Fruit fly (Drosophila melanogaster): ENCODE measurements around the gene CG12075.

Gene CG12075

dm6 chrX:8861267-8861666 lies 23.1 kb downstream of the CG12075 start (continued):
- TF ChIP-seq CG4318 (GFP tag; optimal IDR thresholded peaks at IDR 0.05) (peak; percentile 87), fd85E (GFP tag; optimal IDR thresholded peaks at IDR 0.05) (peak; percentile 45), spab (GFP tag; optimal IDR thresholded peaks at IDR 0.05) (peak; percentile 65), CG15336 (GFP tag; IDR thresholded peaks at IDR 0.05) (peak; percentile 93), fd59A (GFP tag; optimal IDR thresholded peaks at IDR 0.05) (peak; percentile 60), CG16779 (tag; optimal IDR thresholded peaks at IDR 0.05) (peak; percentile 71), CG6808 (GFP tag; optimal IDR thresholded peaks at IDR 0.05) (peak; percentile 78), CG10631 (GFP tag; optimal IDR thresholded peaks at IDR 0.05) (peak; percentile 85)

DNA sequence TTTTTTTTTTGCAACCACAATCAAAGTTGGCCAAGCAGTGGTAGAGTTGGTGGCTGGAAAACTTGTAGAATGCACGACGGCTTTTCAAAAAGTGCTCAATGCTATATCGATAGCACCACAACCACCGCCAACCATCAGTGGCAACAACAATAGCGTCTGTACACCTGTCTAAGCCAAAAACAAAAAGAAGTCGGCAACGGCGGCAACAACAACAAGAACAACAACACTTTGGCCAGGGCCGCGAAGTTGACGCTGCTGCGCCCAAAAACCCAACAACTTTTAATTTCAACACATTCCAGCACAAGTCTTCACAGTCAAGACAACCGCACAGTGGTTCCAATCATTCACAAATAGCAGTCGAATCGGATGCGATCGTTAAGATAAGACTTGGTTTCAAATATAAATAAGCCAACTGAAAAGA lies 25.0 kb downstream of the CG12075 start:
- TF ChIP-seq CG16779 (tag; optimal IDR thresholded peaks at IDR 0.05) = no peak
- TF ChIP-seq dsx (GFP tag; optimal IDR thresholded peaks at IDR 0.05; ENCODE audit: poor library complexity, severe bottlenecking) = no peak
- TF ChIP-seq Sox14 (GFP tag; optimal IDR thresholded peaks at IDR 0.05) = no peak
- TF ChIP-seq lz (GFP tag; optimal IDR thresholded peaks at IDR 0.05) = no peak
- TF ChIP-seq Smox (GFP tag; optimal IDR thresholded peaks at IDR 0.05) = no peak
- no peak for TF ChIP-seq Hr39 (GFP tag; optimal IDR thresholded peaks at IDR 0.05)
- TF ChIP-seq Gug (GFP tag; IDR thresholded peaks at IDR 0.05) = no peak
- no peak for TF ChIP-seq acj6 (GFP tag; optimal IDR thresholded peaks at IDR 0.05)
- TF ChIP-seq CG11762 (GFP tag; optimal IDR thresholded peaks at IDR 0.05; ENCODE audit: insufficient read depth) = no peak
- no peak for TF ChIP-seq CG8119 (GFP tag; IDR thresholded peaks at IDR 0.05)
- no peak for TF ChIP-seq esn (GFP tag; optimal IDR thresholded peaks at IDR 0.05)
- TF ChIP-seq cyc (GFP tag; optimal IDR thresholded peaks at IDR 0.05) = no peak
- TF ChIP-seq Met (GFP tag; optimal IDR thresholded peaks at IDR 0.05) = no peak
- TF ChIP-seq CG31627 (GFP tag; optimal IDR thresholded peaks at IDR 0.05) = no peak
- TF ChIP-seq Hr4 (GFP tag; optimal IDR thresholded peaks at IDR 0.05) = no peak

- peak; percentile 40 for TF ChIP-seq fkh (GFP tag; optimal IDR thresholded peaks at IDR 0.05)
- TF ChIP-seq spab (GFP tag; optimal IDR thresholded peaks at IDR 0.05) = peak; percentile 80
- TF ChIP-seq net (GFP tag; optimal IDR thresholded peaks at IDR 0.05) = peak; percentile 73
- peak; percentile 71 for TF ChIP-seq CG1621 (tag; optimal IDR thresholded peaks at IDR 0.05)
- peak; percentile 77 for TF ChIP-seq CG6792 (GFP tag; optimal IDR thresholded peaks at IDR 0.05)
- TF ChIP-seq Hr38 (GFP tag; optimal IDR thresholded peaks at IDR 0.05) = no peak
- peak; percentile 89 for TF ChIP-seq dsx (GFP tag; optimal IDR thresholded peaks at IDR 0.05; ENCODE audit: poor library complexity, severe bottlenecking)
- TF ChIP-seq svp (GFP tag) = peak; percentile 82
- peak; percentile 79 for TF ChIP-seq Sox102F (GFP tag; optimal IDR thresholded peaks at IDR 0.05)
- peak; percentile 66 for TF ChIP-seq Ets21C (GFP tag; optimal IDR thresholded peaks at IDR 0.05)
- TF ChIP-seq topi (GFP tag; optimal IDR thresholded peaks at IDR 0.05) = peak; percentile 77
- TF ChIP-seq fd85E (GFP tag; optimal IDR thresholded peaks at IDR 0.05) = no peak
- TF ChIP-seq Sox14 (GFP tag; optimal IDR thresholded peaks at IDR 0.05) = peak; percentile 57
- peak; percentile 92 for TF ChIP-seq CG6163 (GFP tag; IDR thresholded peaks at IDR 0.05)
- peak; percentile 82 for TF ChIP-seq CG6276 (GFP tag; optimal IDR thresholded peaks at IDR 0.05)
- peak; percentile 86 for TF ChIP-seq achi (GFP tag; optimal IDR thresholded peaks at IDR 0.05)
- TF ChIP-seq acj6 (GFP tag; optimal IDR thresholded peaks at IDR 0.05) = peak; percentile 70
- TF ChIP-seq Blimp-1 (GFP tag; optimal IDR thresholded peaks at IDR 0.05) = peak; percentile 64
- peak; percentile 70 for TF ChIP-seq Smox (GFP tag; optimal IDR thresholded peaks at IDR 0.05)
- peak; percentile 88 for TF ChIP-seq CG32006 (GFP tag; optimal IDR thresholded peaks at IDR 0.05)
- peak; percentile 84 for TF ChIP-seq Lpt (GFP tag; optimal IDR thresholded peaks at IDR 0.05)
- peak; percentile 83 for TF ChIP-seq CG6854 (GFP tag; optimal IDR thresholded peaks at IDR 0.05)
- TF ChIP-seq CG8119 (GFP tag; IDR thresholded peaks at IDR 0.05) = peak; percentile 89
- peak; percentile 84 for TF ChIP-seq CG15336 (GFP tag; IDR thresholded peaks at IDR 0.05)
- peak; percentile 92 for TF ChIP-seq eg (GFP tag; IDR thresholded peaks at IDR 0.05)
- TF ChIP-seq Met (GFP tag; optimal IDR thresholded peaks at IDR 0.05) = peak; percentile 83
- peak; percentile 71 for TF ChIP-seq cyc (GFP tag; optimal IDR thresholded peaks at IDR 0.05)
- TF ChIP-seq salr (GFP tag; optimal IDR thresholded peaks at IDR 0.05) = peak; percentile 47 to 69
- peak; percentile 56 for TF ChIP-seq CG8319 (GFP tag; optimal IDR thresholded peaks at IDR 0.05)
- peak; percentile 93 for TF ChIP-seq CG9139 (GFP tag; optimal IDR thresholded peaks at IDR 0.05)
- peak; percentile 60 for TF ChIP-seq Hr4 (GFP tag; optimal IDR thresholded peaks at IDR 0.05)
- TF ChIP-seq CG10669 (GFP tag; optimal IDR thresholded peaks at IDR 0.05) = peak; percentile 69
- TF ChIP-seq Eip75B (GFP tag; optimal IDR thresholded peaks at IDR 0.05) = peak; percentile 43
- peak; percentile 86 for TF ChIP-seq CG10631 (GFP tag; optimal IDR thresholded peaks at IDR 0.05)
- peak; percentile 71 for TF ChIP-seq Hr39 (GFP tag; optimal IDR thresholded peaks at IDR 0.05)
These were observed 25.7 kb downstream of the CG12075 start for dm6 chrX:8863554-8864498.
